Fruit fly (Drosophila melanogaster) whole organism, embryonic: ENCODE results near the gene PGAP1.

ENCODE experiments used
- BtbVII ChIP-seq: fragments of 200-800 bp; sonication (Bioruptor generic); optimal IDR thresholded peaks from 3 replicates; lab custom pipeline; 2017; ENCODE audit warnings: missing biosample characterization, mild to moderate bottlenecking, missing genetic modification characterization
- CG10565 ChIP-seq: fragments of 200-800 bp; sonication (Bioruptor generic); optimal IDR thresholded peaks from 3 replicates; lab custom pipeline; 2016; ENCODE audit warnings: missing biosample characterization, mild to moderate bottlenecking, missing genetic modification characterization
- CG10979 ChIP-seq: fragments of 200-800 bp; sonication (Bioruptor generic); optimal IDR thresholded peaks from 2 replicates; lab custom pipeline; 2018; ENCODE audit warnings: missing biosample characterization, mild to moderate bottlenecking, missing genetic modification characterization, moderate library complexity
- CG1233 ChIP-seq: fragments of 200-800 bp; sonication (Bioruptor generic); optimal IDR thresholded peaks from 4 replicates; lab custom pipeline; 2018; ENCODE audit warnings: missing biosample characterization, mild to moderate bottlenecking, missing genetic modification characterization
- CG12391 ChIP-seq: fragments of 200-800 bp; sonication (Bioruptor generic); optimal IDR thresholded peaks from 3 replicates; lab custom pipeline; 2018; ENCODE audit warnings: missing biosample characterization, mild to moderate bottlenecking, missing genetic modification characterization, moderate library complexity
- CG12942 ChIP-seq: fragments of 200-800 bp; sonication (Bioruptor generic); optimal IDR thresholded peaks from 3 replicates; lab custom pipeline; 2016; ENCODE audit warnings: missing biosample characterization, missing genetic modification characterization
- CG14965 ChIP-seq: fragments of 200-800 bp; sonication (Bioruptor generic); optimal IDR thresholded peaks from 2 replicates; lab custom pipeline; 2016; ENCODE audit warnings: missing biosample characterization, missing genetic modification characterization, borderline replicate concordance
- CG17568 ChIP-seq: fragments of 200-800 bp; sonication (Bioruptor generic); optimal IDR thresholded peaks from 2 replicates; lab custom pipeline; 2018; ENCODE audit warnings: missing biosample characterization, mild to moderate bottlenecking, missing genetic modification characterization, moderate library complexity
- CG2678 ChIP-seq: fragments of 200-800 bp; sonication (Bioruptor generic); optimal IDR thresholded peaks from 3 replicates; lab custom pipeline; 2019; ENCODE audit warnings: missing biosample characterization, mild to moderate bottlenecking, missing genetic modification characterization, moderate library complexity
- CG3407 ChIP-seq: fragments of 200-800 bp; sonication (Bioruptor generic); optimal IDR thresholded peaks from 2 replicates; lab custom pipeline; 2018; ENCODE audit warnings: missing biosample characterization, mild to moderate bottlenecking, missing genetic modification characterization
- CG7745 ChIP-seq: fragments of 200-800 bp; sonication (Bioruptor generic); optimal IDR thresholded peaks from 2 replicates; lab custom pipeline; 2018; ENCODE audit warnings: missing biosample characterization, mild to moderate bottlenecking, missing genetic modification characterization, moderate library complexity
- CG9437 ChIP-seq: fragments of 200-800 bp; sonication (Bioruptor generic); optimal IDR thresholded peaks from 2 replicates; lab custom pipeline; 2018; ENCODE audit warnings: missing biosample characterization, mild to moderate bottlenecking, missing genetic modification characterization
- D19B ChIP-seq: fragments of 200-800 bp; sonication (Bioruptor generic); optimal IDR thresholded peaks from 2 replicates; lab custom pipeline; 2017; ENCODE audit warnings: missing biosample characterization, mild to moderate bottlenecking, missing genetic modification characterization
- Ets97D ChIP-seq: fragments of 200-800 bp; sonication (Bioruptor generic); optimal IDR thresholded peaks from 3 replicates; lab custom pipeline; 2016; ENCODE audit warnings: missing biosample characterization, missing genetic modification characterization
- HLH4C ChIP-seq: fragments of 200-800 bp; sonication (Bioruptor generic); IDR thresholded peaks from 3 replicates; pipeline ENCODE4 v1.3.6; 2022; ENCODE audit warnings: missing biosample characterization, missing genetic modification characterization; ENCODE audit not compliant: partially characterized antibody
- Hmr ChIP-seq: fragments of 200-800 bp; sonication (Bioruptor generic); optimal IDR thresholded peaks from 3 replicates; lab custom pipeline; 2017; ENCODE audit warnings: mild to moderate bottlenecking, missing biosample characterization, missing genetic modification reagents, missing genetic modification characterization
- Hsf ChIP-seq: fragments of 200-800 bp; sonication (Bioruptor generic); optimal IDR thresholded peaks from 3 replicates; lab custom pipeline; 2016; ENCODE audit warnings: missing biosample characterization, missing genetic modification characterization
- Lpt ChIP-seq: fragments of >200 bp; optimal IDR thresholded peaks from 2 replicates; lab custom pipeline; 2018; ENCODE audit warnings: missing biosample characterization, missing genetic modification characterization
- Max ChIP-seq: fragments of 200-800 bp; sonication (Bioruptor generic); optimal IDR thresholded peaks from 2 replicates; lab custom pipeline; 2016; ENCODE audit warnings: missing biosample characterization, mild to moderate bottlenecking, missing genetic modification characterization
- Med ChIP-seq: fragments of 200-800 bp; sonication (Bioruptor generic); peaks from one replicate; lab custom pipeline; 2016; ENCODE audit warnings: missing biosample characterization, missing genetic modification characterization, mild to moderate bottlenecking, inconsistent platforms, moderate library complexity
- Meics ChIP-seq: fragments of 200-800 bp; sonication (Bioruptor generic); optimal IDR thresholded peaks from 2 replicates; lab custom pipeline; 2017; ENCODE audit warnings: missing biosample characterization, mild to moderate bottlenecking, missing genetic modification characterization
- Nf-YA ChIP-seq: fragments of 200-800 bp; sonication (Bioruptor generic); IDR thresholded peaks from 2 replicates; pipeline ENCODE4 v1.3.6; 2022; ENCODE audit warnings: missing biosample characterization, missing genetic modification characterization
- Rfx ChIP-seq: fragments of 200-800 bp; sonication (Bioruptor generic); IDR thresholded peaks from 2 replicates; pipeline ENCODE4 v1.3.6; 2022; ENCODE audit warnings: missing biosample characterization, missing genetic modification characterization
- Six4 ChIP-seq: fragments of 200-800 bp; sonication (Bioruptor generic); optimal IDR thresholded peaks from 2 replicates; lab custom pipeline; 2016; ENCODE audit warnings: missing biosample characterization, missing genetic modification characterization
- ara ChIP-seq: fragments of 200-800 bp; sonication (Bioruptor generic); IDR thresholded peaks from 2 replicates; pipeline ENCODE4 v1.3.6; 2022; ENCODE audit warnings: missing biosample characterization, missing genetic modification characterization
- ash1 ChIP-seq: fragments of 200-800 bp; sonication (Bioruptor generic); optimal IDR thresholded peaks from 2 replicates; lab custom pipeline; 2018; ENCODE audit warnings: missing biosample characterization, mild to moderate bottlenecking, missing genetic modification characterization
- bowl ChIP-seq: fragments of 200-800 bp; sonication (Bioruptor generic); IDR thresholded peaks from 2 replicates; pipeline ENCODE4 v1.3.6; 2022; ENCODE audit warnings: missing biosample characterization, missing genetic modification characterization
- bsh ChIP-seq, 2 experiments: fragments of 200-800 bp; sonication (Bioruptor generic); optimal IDR thresholded peaks; 2 replicates each; lab custom pipeline; 2017 to 2018; ENCODE audit warnings: mild to moderate bottlenecking in 2 of 2, missing biosample characterization in 2 of 2, missing genetic modification characterization in 2 of 2, moderate library complexity in 1 of 2
- chinmo ChIP-seq: fragments of 200-800 bp; sonication (Bioruptor generic); IDR thresholded peaks from 4 replicates; pipeline ENCODE4 v1.3.6; 2022; ENCODE audit warnings: missing biosample characterization, missing genetic modification characterization; ENCODE audit not compliant: partially characterized antibody
- ems ChIP-seq: fragments of 200-800 bp; sonication (Bioruptor generic); optimal IDR thresholded peaks from 3 replicates; lab custom pipeline; 2016; ENCODE audit warnings: missing biosample characterization, missing genetic modification characterization
- eve ChIP-seq, 2 experiments: fragments of >200 bp; optimal IDR thresholded peaks; 2 replicates each; lab custom pipeline; 2017; ENCODE audit warnings: missing biosample characterization in 2 of 2, missing genetic modification characterization in 2 of 2
- fd64A ChIP-seq: fragments of 200-800 bp; sonication (Bioruptor generic); optimal IDR thresholded peaks from 3 replicates; lab custom pipeline; 2018; ENCODE audit warnings: missing biosample characterization, mild to moderate bottlenecking, missing genetic modification characterization
- ftz-f1 ChIP-seq: fragments of 200-800 bp; sonication (Bioruptor generic); optimal IDR thresholded peaks from 2 replicates; lab custom pipeline; 2016; ENCODE audit warnings: missing biosample characterization, missing genetic modification characterization
- hkb ChIP-seq, 2 experiments: fragments of 200-800 bp in 1 of 2; fragments of >200 bp in 1 of 2; sonication (Bioruptor generic) in 1 of 2; IDR thresholded peaks in 1 of 2; optimal IDR thresholded peaks in 1 of 2; 2 replicates each; pipeline versions ENCODE4 v1.3.6 to Lab custom; 2017 to 2022; ENCODE audit warnings: missing biosample characterization in 1 of 2, missing genetic modification characterization in 1 of 2
- jumu ChIP-seq: fragments of 200-800 bp; sonication (Bioruptor generic); optimal IDR thresholded peaks from 3 replicates; lab custom pipeline; 2016; ENCODE audit warnings: missing biosample characterization, missing genetic modification characterization
- lilli ChIP-seq: fragments of 200-800 bp; sonication (Bioruptor generic); optimal IDR thresholded peaks from 3 replicates; lab custom pipeline; 2016; ENCODE audit warnings: missing biosample characterization, missing genetic modification characterization
- mirr ChIP-seq: fragments of 200-800 bp; sonication (Bioruptor generic); optimal IDR thresholded peaks from 3 replicates; lab custom pipeline; 2018; ENCODE audit warnings: missing biosample characterization, mild to moderate bottlenecking, missing genetic modification characterization
- phol ChIP-seq: fragments of 200-800 bp; sonication (Bioruptor generic); optimal IDR thresholded peaks from 3 replicates; lab custom pipeline; 2018; ENCODE audit warnings: missing biosample characterization, mild to moderate bottlenecking, missing genetic modification characterization, moderate library complexity
- pum ChIP-seq: fragments of 200-800 bp; sonication (Bioruptor generic); optimal IDR thresholded peaks from 2 replicates; lab custom pipeline; 2016; ENCODE audit warnings: missing biosample characterization, missing genetic modification characterization
- pzg ChIP-seq: fragments of 200-800 bp; sonication (Bioruptor generic); optimal IDR thresholded peaks from 3 replicates; lab custom pipeline; 2018; ENCODE audit warnings: missing biosample characterization, mild to moderate bottlenecking, missing genetic modification characterization, moderate library complexity
- seq ChIP-seq: fragments of 200-800 bp; sonication (Bioruptor generic); IDR thresholded peaks from 2 replicates; pipeline ENCODE4 v1.3.6; 2022; ENCODE audit warnings: missing biosample characterization, missing genetic modification characterization
- so ChIP-seq: fragments of 200-800 bp; sonication (Bioruptor generic); IDR thresholded peaks from 3 replicates; pipeline ENCODE4 v1.3.6; 2022; ENCODE audit warnings: missing biosample characterization, missing genetic modification characterization
- sr ChIP-seq: fragments of 200-800 bp; sonication (Bioruptor generic); IDR thresholded peaks from 3 replicates; pipeline ENCODE4 v1.3.6; 2022; ENCODE audit warnings: missing biosample characterization, missing genetic modification characterization
- ssp ChIP-seq: fragments of 200-800 bp; sonication (Bioruptor generic); IDR thresholded peaks from 2 replicates; pipeline ENCODE4 v1.3.6; 2022; ENCODE audit warnings: missing biosample characterization, missing genetic modification characterization
- tap ChIP-seq: fragments of 200-800 bp; optimal IDR thresholded peaks from 3 replicates; lab custom pipeline; 2019; ENCODE audit warnings: missing biosample characterization, mild to moderate bottlenecking, missing genetic modification characterization, moderate library complexity
- tll ChIP-seq, 2 experiments: fragments of 200-800 bp in 1 of 2; fragments of >200 bp in 1 of 2; sonication (Bioruptor generic) in 1 of 2; optimal IDR thresholded peaks; 2 replicates each; lab custom pipeline; 2017 to 2019; ENCODE audit warnings: missing biosample characterization in 2 of 2, missing genetic modification characterization in 2 of 2, mild to moderate bottlenecking in 1 of 2, moderate library complexity in 1 of 2
- wor ChIP-seq: fragments of 200-800 bp; sonication (Bioruptor generic); IDR thresholded peaks from 2 replicates; pipeline ENCODE4 v1.3.6; 2022; ENCODE audit warnings: missing biosample characterization, missing genetic modification characterization
- z ChIP-seq: fragments of 200-800 bp; sonication (Bioruptor generic); IDR thresholded peaks from 3 replicates; pipeline ENCODE4 v1.3.6; 2022; ENCODE audit warnings: missing biosample characterization, missing genetic modification characterization

Gene PGAP1

dm6 chrX:5699824-5700498 lies 10.7 kb upstream of the PGAP1 start (continued):
- no peak for TF ChIP-seq CG10565
- no peak for TF ChIP-seq ftz-f1 (GFP tag; lab: Kevin White, UChicago)
- no peak for TF ChIP-seq bowl (GFP tag; lab: Robert Waterston, UW)
- no peak for TF ChIP-seq Lpt (GFP tag; lab: Kevin White, UChicago)
- peak; percentile 28; the same call in 1 of the 2 replicates for TF ChIP-seq seq
- peak; percentile 75 for TF ChIP-seq CG10979 (tag; lab: Kevin White, UChicago)
- TF ChIP-seq Nf-YA (GFP tag; lab: Robert Waterston, UW), result peak; percentile 32; the same call in 1 of the 2 replicates
- peak; percentile 55 for TF ChIP-seq Meics
- no peak for TF ChIP-seq eve (GFP tag; optimal IDR thresholded peaks at IDR 0.05; lab: Kevin White, UChicago)
- peak; percentile 44 for TF ChIP-seq Hsf
- no peak for TF ChIP-seq CG14965 (GFP tag; lab: Kevin White, UChicago)
- no peak for TF ChIP-seq Ets97D (GFP tag; lab: Kevin White, UChicago)
- no peak for TF ChIP-seq z (GFP tag; lab: Robert Waterston, UW)
- TF ChIP-seq bsh (GFP tag; optimal IDR thresholded peaks at IDR 0.05; lab: Kevin White, UChicago), result peak in 1 of 2 experiments; percentile 81
- TF ChIP-seq CG2678 (tag; lab: Kevin White, UChicago), result peak; percentile 73
- TF ChIP-seq D19B (GFP tag; lab: Kevin White, UChicago), result peak; percentile 89
- peak; percentile 61 for TF ChIP-seq CG9437
- TF ChIP-seq CG12942, result peak; percentile 34
- TF ChIP-seq ara (GFP tag; lab: Robert Waterston, UW), result no peak
- TF ChIP-seq fd64A (GFP tag; lab: Kevin White, UChicago), result no peak
- no peak for TF ChIP-seq ash1 (GFP tag; lab: Kevin White, UChicago)
- TF ChIP-seq hkb (optimal IDR thresholded peaks at IDR 0.05; lab: Kevin White, UChicago), result no peak
- peak; percentile 73 for TF ChIP-seq hkb (GFP tag; IDR thresholded peaks at IDR 0.05; lab: Robert Waterston, UW)
- TF ChIP-seq Hmr (GFP tag; lab: Kevin White, UChicago), result peak; percentile 60
- peak; percentile 24 for TF ChIP-seq CG1233 (GFP tag; lab: Kevin White, UChicago)
- TF ChIP-seq ssp, result 0 out of 2 replicates have a peak, but pooled peaks have one; percentile 33
- TF ChIP-seq ems (GFP tag; lab: Kevin White, UChicago), result peak; percentile 34
- TF ChIP-seq CG7745 (tag; lab: Kevin White, UChicago), result no peak
- 0 out of 3 replicates have a peak, but pooled peaks have one; percentile 55 for TF ChIP-seq so (GFP tag; lab: Robert Waterston, UW)
- TF ChIP-seq Six4 (GFP tag; lab: Kevin White, UChicago), result peak; percentile 29
- TF ChIP-seq CG12391 (tag; lab: Kevin White, UChicago), result peak; percentile 76
- peak; percentile 70 for TF ChIP-seq lilli (GFP tag; lab: Kevin White, UChicago)
- no peak for TF ChIP-seq pzg (GFP tag; lab: Kevin White, UChicago)
- TF ChIP-seq wor, result peak; percentile 53
- TF ChIP-seq CG3407, result peak; percentile 46
- no peak for TF ChIP-seq chinmo (GFP tag; lab: Robert Waterston, UW)
- TF ChIP-seq Max (GFP tag; lab: Kevin White, UChicago), result peak; percentile 17
- 0 out of 3 replicates have a peak, but pooled peaks have one; percentile 12 for TF ChIP-seq HLH4C (GFP tag; lab: Robert Waterston, UW)
- TF ChIP-seq tap (tag; lab: Kevin White, UChicago), result peak; percentile 37
- TF ChIP-seq mirr (GFP tag; lab: Kevin White, UChicago), result no peak
- TF ChIP-seq BtbVII (GFP tag; lab: Kevin White, UChicago), result peak; percentile 26
- no peak for TF ChIP-seq tll (GFP tag; optimal IDR thresholded peaks at IDR 0.05; lab: Kevin White, UChicago)
- peak; percentile 55; the same call in 1 of the 2 replicates for TF ChIP-seq Rfx (GFP tag; lab: Robert Waterston, UW)
- TF ChIP-seq Med, result peak; percentile 87
- TF ChIP-seq jumu (GFP tag; lab: Kevin White, UChicago), result no peak
- TF ChIP-seq CG17568 (GFP tag; lab: Kevin White, UChicago), result no peak
- TF ChIP-seq pum (GFP tag; lab: Kevin White, UChicago), result peak; percentile 48
- TF ChIP-seq phol (tag; lab: Kevin White, UChicago), result peak; percentile 75
- peak; percentile 49 for TF ChIP-seq sr
